Worm (Caenorhabditis elegans): ENCODE results near the gene F54C8.6.
A peak's percentile ranks its signal among the peaks of the same experiment; 100 is the strongest.
"Not testable (repeated sequence)": the region's sequence is repeated elsewhere in the genome, so short reads cannot be mapped to it uniquely, and the experiment has no call there.

The F54C8.6 gene

DNA sequence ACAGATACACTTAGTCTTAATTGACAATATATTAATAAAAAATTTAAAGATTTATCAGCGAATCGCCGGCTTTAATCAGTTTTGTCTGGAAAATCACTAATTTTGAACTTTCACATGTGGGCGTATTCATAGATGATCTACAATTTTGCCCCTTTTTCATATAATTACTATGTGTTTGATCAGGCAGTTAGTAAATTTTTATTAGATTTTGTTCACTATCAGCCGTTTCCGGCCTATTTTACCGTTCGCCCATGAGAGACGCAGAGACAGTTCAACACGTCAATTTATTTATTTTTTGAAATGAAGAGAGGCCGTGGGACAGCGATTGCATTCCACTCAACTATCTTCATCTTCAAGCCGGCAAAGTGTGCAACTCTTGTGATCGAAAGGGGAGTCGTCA, 29.5 kb downstream of the F54C8.6 start, which contains the start of gene T26G10.4:
Gene T26G10.4 (plus strand): TSS at position 301 of the 400 bp plus-strand sequence.
- not testable (repeated sequence) for TF ChIP-seq nhr-237, ztf-11, ceh-28 (tag; optimal IDR thresholded peaks at IDR 0.05)

DNA sequence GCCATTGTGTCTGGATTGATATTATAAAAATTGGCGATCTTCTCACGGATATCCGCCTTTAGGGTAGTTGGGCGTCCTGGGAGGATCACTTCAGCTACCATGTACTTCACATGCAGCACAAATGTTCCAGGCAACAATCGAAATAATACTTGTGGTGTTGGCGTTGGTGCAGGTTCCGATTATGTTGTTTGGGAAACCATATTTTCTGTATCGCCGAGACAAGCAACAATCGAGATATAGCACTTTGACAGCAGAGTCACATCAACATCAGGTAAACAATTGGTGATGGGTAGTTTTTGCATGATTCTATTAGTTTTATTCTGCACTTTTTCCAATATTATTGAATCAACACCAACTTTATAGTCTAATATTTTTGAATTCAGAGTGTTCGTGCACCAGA, 36.4 kb downstream of the F54C8.6 start, which contains the start of gene T26G10.3:
Gene T26G10.3 (minus strand): TSS at position 101 of the 400 bp plus-strand sequence.
- TF ChIP-seq lsy-12 (tag; optimal IDR thresholded peaks at IDR 0.05) (no peak), ceh-9 (tag; optimal IDR thresholded peaks at IDR 0.05) (no peak), nhr-43 (tag; optimal IDR thresholded peaks at IDR 0.05; ENCODE audit: poor library complexity, severe bottlenecking) (no peak), skn-1 (tag; optimal IDR thresholded peaks at IDR 0.05) (no peak), eor-1 (tag; optimal IDR thresholded peaks at IDR 0.05) (no peak), nhr-67 (tag; optimal IDR thresholded peaks at IDR 0.05) (no peak), nhr-23 (tag; optimal IDR thresholded peaks at IDR 0.05) (no peak), zag-1 (tag; optimal IDR thresholded peaks at IDR 0.05) (no peak), ZK546.5 (tag; optimal IDR thresholded peaks at IDR 0.05) (no peak)

DNA sequence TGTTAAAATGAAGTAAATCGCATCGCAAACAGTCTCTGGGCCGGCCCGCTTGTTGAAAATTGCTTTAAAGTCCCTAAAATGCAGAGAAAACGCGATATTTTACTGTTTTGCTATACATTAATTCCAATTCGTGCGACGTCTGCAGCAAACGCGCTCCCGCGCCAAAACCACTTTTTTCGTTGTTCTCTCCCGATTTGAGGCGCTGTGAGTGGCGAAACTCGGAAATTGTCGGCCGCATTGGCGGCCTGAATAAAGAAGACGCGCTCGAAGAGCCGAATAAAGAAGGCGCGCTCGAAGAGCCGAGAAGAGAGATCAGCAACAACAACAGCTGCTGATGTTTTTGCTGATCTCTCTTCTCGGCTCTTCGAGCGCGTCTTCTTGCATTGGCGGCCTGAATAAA, 41.4 kb downstream of the F54C8.6 start:
- TF ChIP-seq snpc-4 (tag; optimal IDR thresholded peaks at IDR 0.05) (peak; percentile 90), lin-15B (tag; optimal IDR thresholded peaks at IDR 0.05) (peak; percentile 24)

DNA sequence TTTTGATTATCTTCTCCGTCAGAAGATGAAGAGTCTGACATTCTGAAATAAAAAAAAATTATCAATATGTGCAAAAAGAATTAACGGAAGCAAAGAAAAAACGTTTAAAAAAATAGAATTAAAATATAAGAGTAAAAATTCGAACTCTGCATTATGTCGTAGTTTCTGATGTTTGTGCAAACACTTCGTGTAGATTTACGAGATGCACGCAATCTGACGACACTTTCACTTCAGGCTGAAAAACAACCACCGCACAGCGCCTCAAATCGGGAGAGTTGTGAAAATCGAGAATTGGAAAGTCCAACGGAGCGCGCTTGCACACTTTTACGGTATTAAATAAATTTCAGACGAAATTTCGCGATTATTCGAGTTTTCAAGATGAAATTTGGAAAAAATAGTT, 43.1 kb downstream of the F54C8.6 start, which contains the start of gene T26G10.1:
Gene T26G10.1 (minus strand): TSS at position 42 of the 400 bp plus-strand sequence.
- TF ChIP-seq elt-1 (tag; optimal IDR thresholded peaks at IDR 0.05) (no peak), snpc-4 (tag; optimal IDR thresholded peaks at IDR 0.05) (peak; percentile 80), nhr-23 (tag; optimal IDR thresholded peaks at IDR 0.05) (peak; percentile 61), fos-1 (tag; optimal IDR thresholded peaks at IDR 0.05) (no peak), mdl-1 (tag; optimal IDR thresholded peaks at IDR 0.05) (no peak), ceh-28 (tag; optimal IDR thresholded peaks at IDR 0.05) (peak; percentile 55), ceh-9 (tag; optimal IDR thresholded peaks at IDR 0.05) (no peak), egl-5 (tag; optimal IDR thresholded peaks at IDR 0.05) (no peak), mml-1 (tag; optimal IDR thresholded peaks at IDR 0.05) (no peak), R02D3.7 (tag; optimal IDR thresholded peaks at IDR 0.05) (peak; percentile 97), nfya-1 (tag; optimal IDR thresholded peaks at IDR 0.05; ENCODE audit: insufficient read depth) (peak; percentile 73), elt-2 (tag; optimal IDR thresholded peaks at IDR 0.05) (peak; percentile 31), aly-2 (tag; optimal IDR thresholded peaks at IDR 0.05) (no peak), nhr-11 (tag; optimal IDR thresholded peaks at IDR 0.05) (no peak), unc-62 (GFP tag; optimal IDR thresholded peaks at IDR 0.05) (no peak), eor-1 (tag; optimal IDR thresholded peaks at IDR 0.05) (no peak), lin-15B (tag; optimal IDR thresholded peaks at IDR 0.05) (peak; percentile 95), skn-1 (tag; optimal IDR thresholded peaks at IDR 0.05) (peak; percentile 31), ztf-4 (tag; optimal IDR thresholded peaks at IDR 0.05) (no peak), daf-12 (tag; optimal IDR thresholded peaks at IDR 0.05) (no peak), ztf-11 (tag; optimal IDR thresholded peaks at IDR 0.05) (no peak), lin-39 (tag; optimal IDR thresholded peaks at IDR 0.05) (peak; percentile 31), nhr-43 (tag; optimal IDR thresholded peaks at IDR 0.05; ENCODE audit: poor library complexity, severe bottlenecking) (peak; percentile 59), zag-1 (tag; optimal IDR thresholded peaks at IDR 0.05) (no peak), egl-27 (tag; optimal IDR thresholded peaks at IDR 0.05) (no peak), nhr-12 (tag; optimal IDR thresholded peaks at IDR 0.05) (no peak), tbx-2 (tag; optimal IDR thresholded peaks at IDR 0.05) (peak; percentile 19), nhr-77 (tag; optimal IDR thresholded peaks at IDR 0.05) (peak; percentile 52), nhr-28 (tag; optimal IDR thresholded peaks at IDR 0.05) (no peak), pha-4 (tag; optimal IDR thresholded peaks at IDR 0.05) (peak; percentile 40), unc-39 (tag; optimal IDR thresholded peaks at IDR 0.05) (no peak), ceh-82 (tag; optimal IDR thresholded peaks at IDR 0.05) (no peak), nhr-76 (tag; optimal IDR thresholded peaks at IDR 0.05) (no peak), ZK546.5 (tag; optimal IDR thresholded peaks at IDR 0.05) (no peak), fkh-10 (GFP tag; optimal IDR thresholded peaks at IDR 0.05) (peak; percentile 7), ama-1 (optimal IDR thresholded peaks at IDR 0.05) (no peak), ceh-16 (tag; optimal IDR thresholded peaks at IDR 0.05) (no peak), lsy-12 (tag; optimal IDR thresholded peaks at IDR 0.05) (peak; percentile 9), nhr-237 (tag; optimal IDR thresholded peaks at IDR 0.05) (no peak), nhr-67 (tag; optimal IDR thresholded peaks at IDR 0.05) (no peak), jun-1 (tag; optimal IDR thresholded peaks at IDR 0.05) (peak; percentile 19), nhr-25 (tag; optimal IDR thresholded peaks at IDR 0.05) (peak; percentile 41), pqm-1 (tag; optimal IDR thresholded peaks at IDR 0.05) (peak; percentile 19), fkh-2 (tag; optimal IDR thresholded peaks at IDR 0.05) (no peak), elt-3 (tag; optimal IDR thresholded peaks at IDR 0.05) (no peak), sea-2 (GFP tag; optimal IDR thresholded peaks at IDR 0.05) (no peak)
